Fruit fly (Drosophila melanogaster): ENCODE data around the gene CG14879.

The CG14879 gene

dm6 chr3R:16321538-16321937, 27.5 kb downstream of the CG14879 start, which contains the start of gene CG44044:
TSS of gene CG44044 (plus strand) at chr3R:16321838.
- TF ChIP-seq CG18476 (GFP tag; optimal IDR thresholded peaks at IDR 0.05) (peak; percentile 37), sens (GFP tag) (peak; percentile 9), CG3726 (GFP tag; IDR thresholded peaks at IDR 0.05) (no peak), CG14965 (GFP tag; optimal IDR thresholded peaks at IDR 0.05; ENCODE audit: borderline replicate concordance) (no peak), Bdp1 (GFP tag; optimal IDR thresholded peaks at IDR 0.05) (peak; percentile 56), pfk (GFP tag; optimal IDR thresholded peaks at IDR 0.05) (no peak), CG15269 (tag; optimal IDR thresholded peaks at IDR 0.05) (no peak), CG12104 (GFP tag; optimal IDR thresholded peaks at IDR 0.05) (no peak), CG1529 (GFP tag; optimal IDR thresholded peaks at IDR 0.05) (no peak), bigmax (GFP tag; optimal IDR thresholded peaks at IDR 0.05) (no peak)

dm6 chr3R:16316747-16317146, 32.3 kb downstream of the CG14879 start:
- no peak for TF ChIP-seq lov (optimal IDR thresholded peaks at IDR 0.05)
- TF ChIP-seq lov (GFP tag; IDR thresholded peaks at IDR 0.05) = no peak
- no peak for TF ChIP-seq Mrtf (GFP tag; IDR thresholded peaks at IDR 0.05)
- TF ChIP-seq exex (tag; optimal IDR thresholded peaks at IDR 0.05) = no peak
- peak; percentile 7 for TF ChIP-seq nom (GFP tag; optimal IDR thresholded peaks at IDR 0.05)
- no peak for TF ChIP-seq CG17186 (GFP tag; optimal IDR thresholded peaks at IDR 0.05)
- TF ChIP-seq CG2199 (GFP tag; IDR thresholded peaks at IDR 0.05) = no peak
- no peak for TF ChIP-seq CG7963 (GFP tag; IDR thresholded peaks at IDR 0.05; ENCODE audit: partially characterized antibody)
- peak; percentile 24 for TF ChIP-seq lbe (GFP tag; optimal IDR thresholded peaks at IDR 0.05)

- TF ChIP-seq twi (tag; optimal IDR thresholded peaks at IDR 0.05) (no peak), CG2889 (GFP tag; IDR thresholded peaks at IDR 0.05) (no peak), ac (GFP tag; optimal IDR thresholded peaks at IDR 0.05) (no peak), row (GFP tag; IDR thresholded peaks at IDR 0.05) (0 out of 3 replicates have a peak, but pooled peaks have one; percentile 13), ab (GFP tag; optimal IDR thresholded peaks at IDR 0.05) (no peak), slbo (GFP tag; IDR thresholded peaks at IDR 0.05) (no peak), CG34376 (GFP tag; optimal IDR thresholded peaks at IDR 0.05) (peak; percentile 29), Hr78 (GFP tag; optimal IDR thresholded peaks at IDR 0.05) (peak in 1 of 2 experiments; percentile 64), CG31224 (GFP tag; IDR thresholded peaks at IDR 0.05) (no peak), fd102C (GFP tag; optimal IDR thresholded peaks at IDR 0.05) (no peak), slp2 (GFP tag; optimal IDR thresholded peaks at IDR 0.05) (no peak), CG10321 (GFP tag; IDR thresholded peaks at IDR 0.05) (no peak), CG11560 (tag; IDR thresholded peaks at IDR 0.05) (no peak), CG9932 (GFP tag; IDR thresholded peaks at IDR 0.05) (no peak), az2 (GFP tag; optimal IDR thresholded peaks at IDR 0.05) (no peak), sd (tag; optimal IDR thresholded peaks at IDR 0.05) (peak; percentile 71), CTCF (GFP tag; optimal IDR thresholded peaks at IDR 0.05) (peak; percentile 52), exex (tag; optimal IDR thresholded peaks at IDR 0.05) (peak; percentile 73), Spps (tag; optimal IDR thresholded peaks at IDR 0.05) (no peak), HLH3B (GFP tag; IDR thresholded peaks at IDR 0.05) (no peak), Adf1 (GFP tag; IDR thresholded peaks at IDR 0.05) (no peak), CG6765 (GFP tag; optimal IDR thresholded peaks at IDR 0.05) (no peak), CG7556 (GFP tag; optimal IDR thresholded peaks at IDR 0.05) (no peak), CG10147 (GFP tag; optimal IDR thresholded peaks at IDR 0.05) (no peak), Vsx1 (GFP tag; optimal IDR thresholded peaks at IDR 0.05) (no peak), CG17802 (tag; optimal IDR thresholded peaks at IDR 0.05) (no peak), mam (GFP tag; optimal IDR thresholded peaks at IDR 0.05) (no peak), Myb (GFP tag; optimal IDR thresholded peaks at IDR 0.05) (no peak), CG1832 (GFP tag; optimal IDR thresholded peaks at IDR 0.05) (no peak), CG5245 (GFP tag; optimal IDR thresholded peaks at IDR 0.05) (no peak), Dp (GFP tag; optimal IDR thresholded peaks at IDR 0.05) (no peak), CG13287 (GFP tag; IDR thresholded peaks at IDR 0.05; ENCODE audit: partially characterized antibody) (no peak)
Measured at dm6 chr3R:16310081-16310493, 38.9 kb downstream of the CG14879 start.
